Fruit fly (Drosophila melanogaster) whole organism, embryonic: ENCODE data around the gene CG43998.

ENCODE experiments used
- Ada2b ChIP-seq: fragments of 200-800 bp; sonication (Bioruptor generic); IDR thresholded peaks from 2 replicates; pipeline ENCODE4 v1.3.6; 2022; ENCODE audit warnings: missing biosample characterization, missing genetic modification characterization
- CG10274 ChIP-seq: fragments of 200-800 bp; sonication (Bioruptor generic); optimal IDR thresholded peaks from 3 replicates; lab custom pipeline; 2017; ENCODE audit warnings: missing biosample characterization, mild to moderate bottlenecking, missing genetic modification characterization
- CG10321 ChIP-seq: fragments of 200-800 bp; sonication (Bioruptor generic); IDR thresholded peaks from 2 replicates; pipeline ENCODE4 v1.3.6; 2022; ENCODE audit warnings: missing biosample characterization, missing genetic modification characterization
- CG11723 ChIP-seq: fragments of 200-800 bp; sonication (Bioruptor generic); optimal IDR thresholded peaks from 2 replicates; lab custom pipeline; 2017; ENCODE audit warnings: missing biosample characterization, mild to moderate bottlenecking, missing genetic modification characterization
- CG14710 ChIP-seq: fragments of 200-800 bp; sonication (Bioruptor generic); optimal IDR thresholded peaks from 3 replicates; lab custom pipeline; 2019; ENCODE audit warnings: missing biosample characterization, mild to moderate bottlenecking, missing genetic modification characterization, moderate library complexity
- CG15696 ChIP-seq: fragments of 200-800 bp; sonication (Bioruptor generic); optimal IDR thresholded peaks from 2 replicates; lab custom pipeline; 2019; ENCODE audit warnings: missing biosample characterization, mild to moderate bottlenecking, missing genetic modification characterization, moderate library complexity
- CG16815 ChIP-seq: fragments of 200-800 bp; sonication (Bioruptor generic); optimal IDR thresholded peaks from 3 replicates; lab custom pipeline; 2017; ENCODE audit warnings: missing biosample characterization, mild to moderate bottlenecking, missing genetic modification characterization
- CG17568 ChIP-seq: fragments of 200-800 bp; sonication (Bioruptor generic); optimal IDR thresholded peaks from 2 replicates; lab custom pipeline; 2018; ENCODE audit warnings: missing biosample characterization, mild to moderate bottlenecking, missing genetic modification characterization, moderate library complexity
- CG30431 ChIP-seq: fragments of 200-800 bp; sonication (Bioruptor generic); optimal IDR thresholded peaks from 2 replicates; lab custom pipeline; 2017; ENCODE audit warnings: missing biosample characterization, missing genetic modification characterization
- CG3281 ChIP-seq: fragments of 200-800 bp; sonication (Bioruptor generic); optimal IDR thresholded peaks from 3 replicates; lab custom pipeline; 2017; ENCODE audit warnings: missing biosample characterization, mild to moderate bottlenecking, missing genetic modification characterization
- CG33213 ChIP-seq: fragments of 200-800 bp; sonication (Bioruptor generic); optimal IDR thresholded peaks from 3 replicates; lab custom pipeline; 2016; ENCODE audit warnings: missing biosample characterization, missing genetic modification characterization
- CG34376 ChIP-seq: fragments of 200-800 bp; sonication (Bioruptor generic); optimal IDR thresholded peaks from 2 replicates; lab custom pipeline; 2018; ENCODE audit warnings: missing biosample characterization, mild to moderate bottlenecking, missing genetic modification characterization
- CG3726 ChIP-seq: fragments of 200-800 bp; sonication (Bioruptor generic); IDR thresholded peaks from 3 replicates; pipeline ENCODE4, ENCODE4 v1.3.6; 2022; ENCODE audit warnings: missing biosample characterization, missing genetic modification characterization
- CG3838 ChIP-seq: fragments of 200-800 bp; sonication (Bioruptor generic); optimal IDR thresholded peaks from 3 replicates; lab custom pipeline; 2016; ENCODE audit warnings: missing biosample characterization, missing genetic modification characterization
- CG42726 ChIP-seq: fragments of 200-800 bp; sonication (Bioruptor generic); IDR thresholded peaks from 2 replicates; pipeline ENCODE4 v1.3.6; 2022; ENCODE audit warnings: missing biosample characterization, missing genetic modification characterization; ENCODE audit not compliant: partially characterized antibody
- CG6689 ChIP-seq: fragments of 200-800 bp; sonication (Bioruptor generic); IDR thresholded peaks from 2 replicates; pipeline ENCODE4 v1.3.6; 2022; ENCODE audit warnings: missing biosample characterization, missing genetic modification characterization
- CG7372 ChIP-seq: fragments of 200-800 bp; sonication (Bioruptor generic); IDR thresholded peaks from 2 replicates; pipeline ENCODE4 v1.3.6; 2022; ENCODE audit warnings: missing biosample characterization, missing genetic modification characterization
- CG8944 ChIP-seq: fragments of 200-800 bp; sonication (Bioruptor generic); optimal IDR thresholded peaks from 3 replicates; lab custom pipeline; 2016; ENCODE audit warnings: missing biosample characterization, missing genetic modification characterization
- D ChIP-seq, 2 experiments: fragments of 200-800 bp in 1 of 2; fragments of >200 bp in 1 of 2; sonication (Bioruptor generic) in 1 of 2; optimal IDR thresholded peaks; 2 replicates in 1 of 2; 3 replicates in 1 of 2; lab custom pipeline; 2017; ENCODE audit warnings: mild to moderate bottlenecking in 1 of 2, missing biosample characterization in 1 of 2, missing genetic modification characterization in 1 of 2, missing genetic modification reagents in 1 of 2
- D19B ChIP-seq: fragments of 200-800 bp; sonication (Bioruptor generic); optimal IDR thresholded peaks from 2 replicates; lab custom pipeline; 2017; ENCODE audit warnings: missing biosample characterization, mild to moderate bottlenecking, missing genetic modification characterization
- Dek ChIP-seq: fragments of 200-800 bp; sonication (Bioruptor generic); optimal IDR thresholded peaks from 3 replicates; lab custom pipeline; 2019; ENCODE audit warnings: missing biosample characterization, mild to moderate bottlenecking, missing genetic modification characterization, moderate library complexity
- Dfd ChIP-seq, 2 experiments: fragments of >200 bp; optimal IDR thresholded peaks; 2 replicates each; lab custom pipeline; 2017; ENCODE audit warnings: missing biosample characterization in 2 of 2, missing genetic modification characterization in 2 of 2
- GATAe ChIP-seq: fragments of 200-800 bp; sonication (Bioruptor generic); conservative IDR thresholded peaks from 2 replicates; pipeline ENCODE4 v1.3.6; 2022; ENCODE audit warnings: missing biosample characterization, missing genetic modification characterization
- Hr39 ChIP-seq: fragments of >200 bp; optimal IDR thresholded peaks from 2 replicates; lab custom pipeline; 2017
- Kr ChIP-seq: fragments of 200-800 bp; sonication (Bioruptor generic); optimal IDR thresholded peaks from 2 replicates; lab custom pipeline; 2017; ENCODE audit warnings: missing biosample characterization, mild to moderate bottlenecking, missing genetic modification characterization
- MESR4 ChIP-seq: fragments of 200-800 bp; sonication (Bioruptor generic); optimal IDR thresholded peaks from 2 replicates; lab custom pipeline; 2018; ENCODE audit warnings: missing biosample characterization, mild to moderate bottlenecking, missing genetic modification characterization, moderate library complexity
- abd-A ChIP-seq: fragments of 200-800 bp; sonication (Bioruptor generic); optimal IDR thresholded peaks from 3 replicates; lab custom pipeline; 2019; ENCODE audit warnings: missing biosample characterization, mild to moderate bottlenecking, missing genetic modification characterization, moderate library complexity
- ato ChIP-seq: fragments of 200-800 bp; sonication (Bioruptor generic); IDR thresholded peaks from 2 replicates; pipeline ENCODE4 v1.3.6; 2022; ENCODE audit warnings: missing biosample characterization, missing genetic modification characterization; ENCODE audit not compliant: partially characterized antibody
- bcd ChIP-seq: fragments of 200-800 bp; sonication (Bioruptor generic); optimal IDR thresholded peaks from 2 replicates; lab custom pipeline; 2017; ENCODE audit warnings: missing biosample characterization, mild to moderate bottlenecking, missing genetic modification characterization
- bowl ChIP-seq: fragments of 200-800 bp; sonication (Bioruptor generic); IDR thresholded peaks from 2 replicates; pipeline ENCODE4 v1.3.6; 2022; ENCODE audit warnings: missing biosample characterization, missing genetic modification characterization
- crc ChIP-seq: fragments of 200-800 bp; sonication (Bioruptor generic); optimal IDR thresholded peaks from 2 replicates; lab custom pipeline; 2016; ENCODE audit warnings: missing biosample characterization, missing genetic modification characterization
- cwo ChIP-seq: fragments of 200-800 bp; sonication (Bioruptor generic); optimal IDR thresholded peaks from 3 replicates; lab custom pipeline; 2017; ENCODE audit warnings: missing biosample characterization, missing genetic modification characterization, mild to moderate bottlenecking, moderate library complexity, missing genetic modification reagents
- fd96Cb ChIP-seq: fragments of 200-800 bp; sonication (Bioruptor generic); optimal IDR thresholded peaks from 2 replicates; lab custom pipeline; 2018; ENCODE audit warnings: missing biosample characterization, mild to moderate bottlenecking, missing genetic modification characterization, moderate library complexity
- ham ChIP-seq: fragments of 200-800 bp; sonication (Bioruptor generic); IDR thresholded peaks from 2 replicates; pipeline ENCODE4 v1.3.6; 2022; ENCODE audit warnings: missing biosample characterization, missing genetic modification characterization
- jing ChIP-seq: fragments of 200-800 bp; sonication (Bioruptor generic); optimal IDR thresholded peaks from 2 replicates; lab custom pipeline; 2018; ENCODE audit warnings: missing biosample characterization, mild to moderate bottlenecking, missing genetic modification characterization
- ken ChIP-seq: fragments of 200-800 bp; sonication (Bioruptor generic); IDR thresholded peaks from 3 replicates; pipeline ENCODE4 v1.3.6; 2022; ENCODE audit warnings: missing biosample characterization, missing genetic modification characterization
- klu ChIP-seq: fragments of 200-800 bp; sonication (Bioruptor generic); IDR thresholded peaks from 2 replicates; pipeline ENCODE4 v1.3.6; 2022; ENCODE audit warnings: missing biosample characterization, missing genetic modification characterization
- knrl ChIP-seq: fragments of 200-800 bp; sonication (Bioruptor generic); IDR thresholded peaks from 3 replicates; pipeline ENCODE4 v1.3.6; 2022; ENCODE audit warnings: missing biosample characterization, missing genetic modification characterization; ENCODE audit not compliant: partially characterized antibody
- peb ChIP-seq: fragments of 200-800 bp; sonication (Bioruptor generic); IDR thresholded peaks from 2 replicates; pipeline ENCODE4 v1.3.6; 2022; ENCODE audit warnings: missing biosample characterization, missing genetic modification characterization
- prd ChIP-seq, 3 experiments: fragments of >200 bp in 2 of 3; fragments of 200-800 bp in 1 of 3; sonication (Bioruptor generic) in 1 of 3; optimal IDR thresholded peaks in 2 of 3; IDR thresholded peaks in 1 of 3; 2 replicates in 2 of 3; 3 replicates in 1 of 3; pipeline versions ENCODE4 v1.3.6 to Lab custom; 2017 to 2022; ENCODE audit warnings: missing biosample characterization in 1 of 3, missing genetic modification characterization in 1 of 3
- sens ChIP-seq: fragments of 200-800 bp; sonication (Bioruptor generic); peaks from one replicate; lab custom pipeline; 2016; ENCODE audit warnings: missing biosample characterization, missing genetic modification characterization
- sqz ChIP-seq: fragments of 200-800 bp; sonication (Bioruptor generic); optimal IDR thresholded peaks from 3 replicates; lab custom pipeline; 2018; ENCODE audit warnings: missing biosample characterization, mild to moderate bottlenecking, missing genetic modification characterization
- tin ChIP-seq: fragments of 200-800 bp; sonication (Bioruptor generic); optimal IDR thresholded peaks from 3 replicates; lab custom pipeline; 2016; ENCODE audit warnings: missing biosample characterization, missing genetic modification characterization
- tna ChIP-seq: fragments of 200-800 bp; sonication (Bioruptor generic); IDR thresholded peaks from 2 replicates; pipeline ENCODE4 v1.3.6; 2022; ENCODE audit warnings: missing biosample characterization, missing genetic modification characterization; ENCODE audit not compliant: partially characterized antibody
- tx ChIP-seq: fragments of 200-800 bp; sonication (Bioruptor generic); optimal IDR thresholded peaks from 2 replicates; lab custom pipeline; 2016; ENCODE audit warnings: missing biosample characterization, missing genetic modification characterization
- wek ChIP-seq: fragments of 200-800 bp; sonication (Bioruptor generic); optimal IDR thresholded peaks from 3 replicates; lab custom pipeline; 2018; ENCODE audit warnings: missing biosample characterization, mild to moderate bottlenecking, missing genetic modification characterization, moderate library complexity
- yki ChIP-seq: fragments of >200 bp; optimal IDR thresholded peaks from 3 replicates; lab custom pipeline; 2018
- zen2 ChIP-seq: fragments of 200-800 bp; sonication (Bioruptor generic); IDR thresholded peaks from 3 replicates; pipeline ENCODE4 v1.3.6; 2022; ENCODE audit warnings: missing biosample characterization, missing genetic modification characterization; ENCODE audit not compliant: partially characterized antibody

Gene CG43998

DNA sequence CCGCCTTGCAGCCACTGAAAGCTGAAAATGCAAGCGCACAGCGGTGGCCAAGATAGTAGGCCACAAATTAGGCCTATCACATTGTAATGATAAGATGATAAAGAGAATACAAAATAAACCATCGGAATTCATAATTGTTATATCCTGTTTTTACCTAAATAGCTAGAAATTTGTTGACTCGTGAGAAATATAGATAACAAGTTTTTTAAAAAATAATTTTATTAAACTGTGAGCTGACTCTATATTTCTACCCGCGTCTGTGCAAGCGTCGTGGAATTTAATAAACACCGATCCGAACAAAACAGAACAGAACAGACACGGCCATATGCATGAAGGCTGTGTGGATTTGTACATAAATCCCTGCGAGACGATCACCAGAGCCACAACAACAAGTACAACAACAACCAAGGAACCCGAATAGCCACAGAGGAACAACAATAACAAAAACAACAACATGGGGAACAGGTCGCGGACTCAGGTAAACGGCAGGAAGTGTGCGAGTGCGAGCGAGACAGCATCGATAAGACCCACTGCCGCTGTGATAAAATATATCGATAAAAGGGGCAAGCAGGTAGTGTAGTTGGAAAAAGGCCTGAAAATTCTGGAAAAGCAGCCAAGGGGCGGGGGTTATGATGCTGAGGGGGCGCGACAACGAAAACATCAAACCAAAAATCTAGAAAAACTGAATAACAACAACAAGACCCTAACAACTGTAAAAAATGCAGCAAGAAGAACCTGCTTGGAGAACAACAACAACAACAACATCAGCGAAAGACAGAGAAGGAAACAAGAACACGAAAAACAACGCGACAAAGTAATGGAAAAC, 42.3 kb downstream of the CG43998 start (continued):
- no peak for TF ChIP-seq prd (optimal IDR thresholded peaks at IDR 0.05; lab: Kevin White, UChicago)
- peak; percentile 92 for TF ChIP-seq prd (GFP tag; IDR thresholded peaks at IDR 0.05; lab: Robert Waterston, UW)
- no peak for TF ChIP-seq D19B (GFP tag; lab: Kevin White, UChicago)
- TF ChIP-seq bowl: no peak
- TF ChIP-seq CG34376: no peak
- peak; percentile 78 for TF ChIP-seq bcd (GFP tag; lab: Kevin White, UChicago)
- peak; percentile 89 for TF ChIP-seq CG6689 (GFP tag; lab: Robert Waterston, UW)
- peak; percentile 36 for TF ChIP-seq CG10274 (GFP tag; lab: Kevin White, UChicago)
- peak; percentile 81 for TF ChIP-seq CG7372 (GFP tag; lab: Robert Waterston, UW)
- peak; percentile 9; the same call in 1 of the 2 replicates for TF ChIP-seq klu (GFP tag; lab: Robert Waterston, UW)
- TF ChIP-seq sqz (GFP tag; lab: Kevin White, UChicago): peak; percentile 69
- peak; percentile 70 for TF ChIP-seq jing
- no peak for TF ChIP-seq ham (GFP tag; lab: Robert Waterston, UW)
- TF ChIP-seq CG15696 (tag; lab: Kevin White, UChicago): peak; percentile 95
- no peak for TF ChIP-seq abd-A
- peak; percentile 62 for TF ChIP-seq CG3281
- TF ChIP-seq tin: peak; percentile 82
- peak; percentile 43 for TF ChIP-seq Dek (tag; lab: Kevin White, UChicago)
- TF ChIP-seq CG10321: no peak
- 0 out of 3 replicates have a peak, but pooled peaks have one; percentile 57 for TF ChIP-seq CG3726 (GFP tag; lab: Robert Waterston, UW)
- peak; percentile 66 for TF ChIP-seq CG17568 (GFP tag; lab: Kevin White, UChicago)
- peak; percentile 68 for TF ChIP-seq CG8944
- TF ChIP-seq D (optimal IDR thresholded peaks at IDR 0.05; lab: Kevin White, UChicago): no peak
- peak; percentile 93 for TF ChIP-seq D (GFP tag; optimal IDR thresholded peaks at IDR 0.05; lab: Kevin White, UChicago)
- peak; percentile 68 for TF ChIP-seq CG30431 (GFP tag; lab: Kevin White, UChicago)
- TF ChIP-seq Hr39: no peak
- TF ChIP-seq yki (lab: Kevin White, UChicago): no peak
- no peak for TF ChIP-seq CG42726 (GFP tag; lab: Robert Waterston, UW)
- TF ChIP-seq tx (GFP tag; lab: Kevin White, UChicago): peak; percentile 35
- peak; percentile 99 for TF ChIP-seq sens (GFP tag; lab: Kevin White, UChicago)
- peak; percentile 44 for TF ChIP-seq CG3838 (GFP tag; lab: Kevin White, UChicago)
- no peak for TF ChIP-seq zen2 (GFP tag; lab: Robert Waterston, UW)
- TF ChIP-seq ato (GFP tag; lab: Robert Waterston, UW): no peak
- peak; percentile 36 for TF ChIP-seq crc
- no peak for TF ChIP-seq Dfd (GFP tag; optimal IDR thresholded peaks at IDR 0.05; lab: Kevin White, UChicago)
- TF ChIP-seq cwo (GFP tag; lab: Kevin White, UChicago): peak; percentile 60
- TF ChIP-seq CG14710: peak; percentile 95
- TF ChIP-seq tna (GFP tag; lab: Robert Waterston, UW): no peak
- TF ChIP-seq Ada2b (GFP tag; lab: Robert Waterston, UW): peak; percentile 63
- no peak for TF ChIP-seq knrl (GFP tag; lab: Robert Waterston, UW)
- peak; percentile 46 for TF ChIP-seq CG33213 (GFP tag; lab: Kevin White, UChicago)
- TF ChIP-seq MESR4 (GFP tag; lab: Kevin White, UChicago): peak; percentile 3
- peak; percentile 87 for TF ChIP-seq peb
- peak; percentile 55 for TF ChIP-seq wek
- TF ChIP-seq CG16815 (GFP tag; lab: Kevin White, UChicago): peak; percentile 83
- TF ChIP-seq fd96Cb (tag; lab: Kevin White, UChicago): peak; percentile 92
- TF ChIP-seq ken (GFP tag; lab: Robert Waterston, UW): peak; percentile 76; the same call in 2 of the 3 replicates
- TF ChIP-seq Kr: no peak
- peak; percentile 76 for TF ChIP-seq CG11723 (GFP tag; lab: Kevin White, UChicago)
- TF ChIP-seq GATAe (GFP tag; lab: Robert Waterston, UW): 0 out of 2 replicates have a peak, but pooled peaks have one; percentile 10
